Worm (Caenorhabditis elegans) whole organism, L3 larva: ENCODE data around the gene ZK262.8.

Experiments used
- ZK546.5 ChIP-seq: sonication (generic microtip); optimal IDR thresholded peaks from 2 replicates; lab custom pipeline; 2017; ENCODE audit warnings: missing biosample characterization, missing genetic modification characterization
- fos-1 ChIP-seq: fragments of 150-350 bp; optimal IDR thresholded peaks from 2 replicates; lab custom pipeline; 2014; ENCODE audit warnings: missing biosample characterization, missing genetic modification characterization
- lin-39 ChIP-seq: fragments of 150-350 bp; optimal IDR thresholded peaks from 2 replicates; lab custom pipeline; 2018; ENCODE audit warnings: missing biosample characterization, missing genetic modification reagents, missing genetic modification characterization
- snpc-4 ChIP-seq: fragments of 150-350 bp; optimal IDR thresholded peaks from 2 replicates; lab custom pipeline; 2014; ENCODE audit warnings: missing biosample characterization, missing genetic modification characterization

- TF ChIP-seq ZK546.5 (tag; lab: Kevin White, UChicago) (no peak), fos-1 (tag; lab: Kevin White, UChicago) (no peak), snpc-4 (tag; lab: Kevin White, UChicago) (no peak), lin-39 (no peak)
Measured at ce11 chrV:18476090-18476489, 37.9 kb downstream of the ZK262.8 start, which contains the start of gene srh-179.
